Worm (Caenorhabditis elegans) whole organism, L4 larva: ENCODE measurements around the gene lron-1.
A peak's percentile ranks its signal among the peaks of the same experiment; 100 is the strongest.

ENCODE experiments used
- F26F4.8 ChIP-seq: fragments of 200-800 bp; sonication (Bioruptor generic); conservative IDR thresholded peaks from 2 replicates; pipeline ENCODE4 v1.3.6; 2022; ENCODE audit warnings: missing genetic modification characterization, missing compliant biosample characterization
- F37D6.2 ChIP-seq: sonication (generic microtip); optimal IDR thresholded peaks from 2 replicates; lab custom pipeline; 2016; ENCODE audit warnings: mild to moderate bottlenecking, missing genetic modification characterization, missing compliant biosample characterization
- R02D3.7 ChIP-seq: fragments of 150-350 bp; sonication (generic microtip); optimal IDR thresholded peaks from 3 replicates; lab custom pipeline; 2014; ENCODE audit warnings: missing biosample characterization, missing genetic modification characterization
- T20F7.1 ChIP-seq: fragments of 200-800 bp; sonication (Bioruptor generic); optimal IDR thresholded peaks from 2 replicates; lab custom pipeline; 2018; ENCODE audit warnings: mild to moderate bottlenecking, missing genetic modification characterization, missing compliant biosample characterization
- T26A8.4 ChIP-seq: fragments of 200-800 bp; sonication (Bioruptor generic); IDR thresholded peaks from 2 replicates; pipeline ENCODE4 v1.3.6; 2022; ENCODE audit warnings: missing genetic modification characterization, missing compliant biosample characterization
- aha-1 ChIP-seq: fragments of 150-350 bp; peaks from one replicate; lab custom pipeline; 2014; ENCODE audit warnings: missing biosample characterization, missing genetic modification characterization
- ama-1 ChIP-seq: fragments of 150-350 bp; optimal IDR thresholded peaks from 2 replicates; lab custom pipeline; 2014; ENCODE audit warnings: inconsistent platforms, mixed read lengths
- arid-1 ChIP-seq: fragments of 200-800 bp; sonication (Bioruptor generic); conservative IDR thresholded peaks from 2 replicates; pipeline ENCODE4 v1.3.6; 2022; ENCODE audit warnings: missing genetic modification reagents, missing genetic modification characterization, missing compliant biosample characterization
- ceh-20 ChIP-seq: fragments of 200-800 bp; sonication (Bioruptor generic); IDR thresholded peaks from 2 replicates; pipeline ENCODE4 v1.3.6; 2022; ENCODE audit warnings: missing genetic modification reagents, missing genetic modification characterization, missing compliant biosample characterization
- ceh-32 ChIP-seq: sonication (generic microtip); optimal IDR thresholded peaks from 2 replicates; lab custom pipeline; 2016; ENCODE audit warnings: mild to moderate bottlenecking, missing genetic modification characterization, missing compliant biosample characterization; ENCODE audit not compliant: poor library complexity
- ceh-82 ChIP-seq: sonication (generic microtip); optimal IDR thresholded peaks from 2 replicates; lab custom pipeline; 2017; ENCODE audit warnings: missing biosample characterization, missing genetic modification characterization
- daf-12 ChIP-seq: fragments of 150-350 bp; optimal IDR thresholded peaks from 2 replicates; lab custom pipeline; 2014; ENCODE audit warnings: missing biosample characterization, missing genetic modification reagents, missing genetic modification characterization
- daf-16 ChIP-seq, 3 experiments: sonication (generic microtip); optimal IDR thresholded peaks; 2 replicates each; lab custom pipeline; 2016 to 2017; ENCODE audit warnings: missing genetic modification characterization in 3 of 3, missing genetic modification reagents in 3 of 3, mild to moderate bottlenecking in 2 of 3, missing compliant biosample characterization in 2 of 3, missing biosample characterization in 1 of 3, moderate library complexity in 1 of 3
- daf-8 ChIP-seq: fragments of 200-800 bp; sonication (Bioruptor generic); IDR thresholded peaks from 2 replicates; pipeline ENCODE4 v1.3.6; 2022; ENCODE audit warnings: missing genetic modification characterization, missing compliant biosample characterization
- dmd-6 ChIP-seq: fragments of 200-800 bp; sonication (Bioruptor generic); IDR thresholded peaks from 2 replicates; pipeline ENCODE4 v1.3.6; 2022; ENCODE audit warnings: missing genetic modification reagents, missing genetic modification characterization, missing compliant biosample characterization
- dmd-8 ChIP-seq: fragments of 200-800 bp; sonication (Bioruptor generic); IDR thresholded peaks from 2 replicates; pipeline ENCODE4 v1.3.6; 2022; ENCODE audit warnings: missing genetic modification characterization, missing compliant biosample characterization
- dpl-1 ChIP-seq: fragments of 150-350 bp; optimal IDR thresholded peaks from 2 replicates; lab custom pipeline; 2014; ENCODE audit warnings: missing biosample characterization, missing genetic modification reagents, missing genetic modification characterization
- egl-27 ChIP-seq: sonication (generic microtip); optimal IDR thresholded peaks from 3 replicates; lab custom pipeline; 2017; ENCODE audit warnings: missing biosample characterization, missing genetic modification reagents, missing genetic modification characterization
- fkh-10 ChIP-seq: fragments of 150-350 bp; optimal IDR thresholded peaks from 2 replicates; lab custom pipeline; 2014; ENCODE audit warnings: missing biosample characterization, missing genetic modification reagents, missing genetic modification characterization
- hlh-11 ChIP-seq: fragments of 200-800 bp; sonication (Bioruptor generic); optimal IDR thresholded peaks from 2 replicates; lab custom pipeline; 2018; ENCODE audit warnings: mild to moderate bottlenecking, missing genetic modification characterization, missing compliant biosample characterization
- hlh-30 ChIP-seq: sonication (generic microtip); optimal IDR thresholded peaks from 2 replicates; lab custom pipeline; 2017; ENCODE audit warnings: antibody characterized with exemption, mild to moderate bottlenecking, missing genetic modification characterization, missing compliant biosample characterization; ENCODE audit not compliant: insufficient read depth
- hmg-1.1 ChIP-seq: fragments of 200-800 bp; sonication (Bioruptor generic); IDR thresholded peaks from 2 replicates; pipeline ENCODE4 v1.3.6; 2022; ENCODE audit warnings: missing genetic modification reagents, missing genetic modification characterization, missing compliant biosample characterization
- lin-1 ChIP-seq: fragments of 200-800 bp; sonication (Bioruptor generic); IDR thresholded peaks from 2 replicates; pipeline ENCODE4 v1.3.6; 2022; ENCODE audit warnings: missing genetic modification reagents, missing genetic modification characterization, missing compliant biosample characterization
- lin-15B ChIP-seq: fragments of 150-350 bp; sonication (generic microtip); optimal IDR thresholded peaks from 3 replicates; lab custom pipeline; 2014; ENCODE audit warnings: missing biosample characterization, missing genetic modification characterization
- lin-29 ChIP-seq: fragments of 200-800 bp; sonication (Bioruptor generic); IDR thresholded peaks from 2 replicates; pipeline ENCODE4 v1.3.6; 2022; ENCODE audit warnings: missing genetic modification reagents, missing genetic modification characterization, missing compliant biosample characterization
- mdt-29 ChIP-seq: fragments of 200-800 bp; sonication (Bioruptor generic); IDR thresholded peaks from 2 replicates; pipeline ENCODE4 v1.3.6; 2022; ENCODE audit warnings: missing genetic modification reagents, missing genetic modification characterization, missing compliant biosample characterization
- mep-1 ChIP-seq: fragments of 150-350 bp; sonication (generic microtip); optimal IDR thresholded peaks from 3 replicates; lab custom pipeline; 2014; ENCODE audit warnings: missing biosample characterization, missing genetic modification characterization
- mes-2 ChIP-seq: sonication (generic microtip); optimal IDR thresholded peaks from 2 replicates; lab custom pipeline; 2016; ENCODE audit warnings: missing genotype, mild to moderate bottlenecking, missing genetic modification characterization, missing compliant biosample characterization; ENCODE audit not compliant: poor library complexity, severe bottlenecking
- nhr-111 ChIP-seq: fragments of 200-800 bp; sonication (Bioruptor generic); optimal IDR thresholded peaks from 2 replicates; lab custom pipeline; 2018; ENCODE audit warnings: mild to moderate bottlenecking, missing genetic modification characterization, missing compliant biosample characterization
- nhr-28 ChIP-seq: fragments of 150-350 bp; optimal IDR thresholded peaks from 2 replicates; lab custom pipeline; 2014; ENCODE audit warnings: missing biosample characterization, missing genetic modification characterization
- nhr-42 ChIP-seq: fragments of 200-800 bp; sonication (Bioruptor generic); IDR thresholded peaks from 2 replicates; pipeline ENCODE4 v1.3.6; 2022; ENCODE audit warnings: missing genetic modification characterization, missing compliant biosample characterization
- nhr-77 ChIP-seq: fragments of 150-350 bp; optimal IDR thresholded peaks from 2 replicates; lab custom pipeline; 2014; ENCODE audit warnings: missing biosample characterization, missing genetic modification characterization
- pha-4 ChIP-seq, 2 experiments: fragments of 150-350 bp in 1 of 2; fragments of 200-800 bp in 1 of 2; sonication (Bioruptor generic) in 1 of 2; IDR thresholded peaks in 1 of 2; optimal IDR thresholded peaks in 1 of 2; 2 replicates each; pipeline versions ENCODE4 v1.3.6 to Lab custom; 2014 to 2022; ENCODE audit warnings: missing genetic modification characterization in 2 of 2, missing genetic modification reagents in 2 of 2, missing biosample characterization in 1 of 2, missing compliant biosample characterization in 1 of 2
- php-3 ChIP-seq: fragments of 200-800 bp; sonication (Bioruptor generic); IDR thresholded peaks from 2 replicates; pipeline ENCODE4 v1.3.6; 2022; ENCODE audit warnings: missing genetic modification reagents, missing genetic modification characterization, missing compliant biosample characterization
- set-16 ChIP-seq: fragments of 200-800 bp; sonication (Bioruptor generic); IDR thresholded peaks from 2 replicates; pipeline ENCODE4 v1.3.6; 2022; ENCODE audit warnings: missing genetic modification reagents, missing genetic modification characterization, missing compliant biosample characterization
- snpc-4 ChIP-seq: fragments of 150-350 bp; optimal IDR thresholded peaks from 2 replicates; lab custom pipeline; 2014; ENCODE audit warnings: missing biosample characterization, missing genetic modification characterization
- spr-1 ChIP-seq: sonication (generic microtip); optimal IDR thresholded peaks from 2 replicates; lab custom pipeline; 2016; ENCODE audit warnings: mild to moderate bottlenecking, missing genetic modification characterization, missing compliant biosample characterization
- spr-3 ChIP-seq: fragments of 200-800 bp; sonication (Bioruptor generic); optimal IDR thresholded peaks from 2 replicates; lab custom pipeline; 2018; ENCODE audit warnings: mild to moderate bottlenecking, missing genetic modification characterization, missing compliant biosample characterization
- tra-1 ChIP-seq: fragments of 200-800 bp; sonication (Bioruptor generic); IDR thresholded peaks from 2 replicates; pipeline ENCODE4 v1.3.6; 2022; ENCODE audit warnings: missing genetic modification reagents, missing genetic modification characterization, missing compliant biosample characterization
- unc-130 ChIP-seq: sonication (generic microtip); optimal IDR thresholded peaks from 2 replicates; lab custom pipeline; 2016; ENCODE audit warnings: missing genetic modification reagents, missing genetic modification characterization, missing compliant biosample characterization
- unc-39 ChIP-seq: sonication (generic microtip); optimal IDR thresholded peaks from 2 replicates; lab custom pipeline; 2017; ENCODE audit warnings: missing biosample characterization, missing genetic modification characterization
- unc-62 ChIP-seq, 3 experiments: fragments of 150-350 bp in 1 of 3; sonication (generic microtip); optimal IDR thresholded peaks in 2 of 3; peaks in 1 of 3; 1 replicate in 1 of 3; 2 replicates in 2 of 3; lab custom pipeline; 2014 to 2017; ENCODE audit warnings: missing biosample characterization in 3 of 3, missing genetic modification characterization in 3 of 3, missing genetic modification reagents in 3 of 3, missing genotype in 1 of 3
- zfp-2 ChIP-seq: sonication (generic microtip); optimal IDR thresholded peaks from 2 replicates; lab custom pipeline; 2016; ENCODE audit warnings: mild to moderate bottlenecking, missing genetic modification characterization, missing compliant biosample characterization
- zfp-3 ChIP-seq: fragments of 200-800 bp; sonication (Bioruptor generic); conservative IDR thresholded peaks from 2 replicates; pipeline ENCODE4 v1.3.6; 2022; ENCODE audit warnings: missing genetic modification reagents, missing genetic modification characterization, missing compliant biosample characterization
- zip-11 ChIP-seq: fragments of 200-800 bp; sonication (Bioruptor generic); IDR thresholded peaks from 2 replicates; pipeline ENCODE4 v1.3.6; 2022; ENCODE audit warnings: missing genetic modification characterization, missing compliant biosample characterization
- zip-2 ChIP-seq: fragments of 150-350 bp; optimal IDR thresholded peaks from 2 replicates; lab custom pipeline; 2014; ENCODE audit warnings: missing biosample characterization, missing genetic modification characterization

lron-1 gene

DNA sequence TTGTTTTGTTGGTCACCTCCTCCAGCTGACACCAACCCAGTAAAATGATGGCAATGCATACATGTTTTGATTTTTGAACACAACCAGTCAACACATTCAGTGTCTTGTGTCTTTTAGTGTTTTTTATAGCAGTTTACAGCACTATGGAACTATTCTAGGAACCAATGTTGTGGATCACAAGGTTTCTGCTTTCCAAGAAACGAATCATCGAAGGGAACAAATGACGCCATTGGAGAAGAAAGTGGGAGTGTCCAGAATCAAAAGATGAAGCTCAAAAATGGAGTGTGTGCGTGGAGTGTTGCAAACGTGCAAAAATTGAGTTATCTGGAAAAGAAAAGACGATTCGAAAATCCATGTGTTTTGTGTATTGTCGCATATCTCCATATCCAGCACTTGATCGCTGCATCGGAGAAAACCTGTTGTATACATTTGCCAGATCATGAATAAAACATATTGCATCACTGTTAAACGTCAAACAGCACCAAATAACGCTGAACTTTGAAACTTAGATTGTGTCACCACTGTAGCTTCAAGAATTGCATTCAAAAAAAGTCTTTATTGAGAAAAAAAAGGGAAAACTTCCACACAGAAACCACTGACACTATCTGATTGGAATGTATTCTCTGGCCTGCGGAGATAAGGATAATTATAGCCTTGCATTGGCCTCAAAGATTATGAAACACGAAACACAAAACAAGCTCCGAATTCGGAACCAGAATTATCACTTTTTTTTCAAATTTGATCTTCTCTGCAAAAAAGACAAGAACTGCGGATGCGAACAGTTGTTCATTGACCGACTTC is 10.0 kb upstream of the lron-1 start (continued):
- TF ChIP-seq T20F7.1 (GFP tag; lab: Kevin White, UChicago) (no peak), tra-1 (0 out of 2 replicates have a peak, but pooled peaks have one; percentile 52), unc-39 (tag; lab: Kevin White, UChicago) (no peak), R02D3.7 (no peak), lin-29 (GFP tag; lab: Robert Waterston, UW) (no peak), hlh-30 (tag; lab: Kevin White, UChicago) (peak; percentile 78), set-16 (GFP tag; lab: Robert Waterston, UW) (no peak), nhr-77 (tag; lab: Kevin White, UChicago) (peak; percentile 61), daf-12 (tag; lab: Kevin White, UChicago) (no peak), F26F4.8 (GFP tag; lab: Robert Waterston, UW) (no peak), ceh-32 (tag; lab: Kevin White, UChicago) (no peak), mep-1 (tag; lab: Kevin White, UChicago) (peak; percentile 25), egl-27 (tag; lab: Kevin White, UChicago) (no peak), zip-2 (tag; lab: Kevin White, UChicago) (no peak), php-3 (GFP tag; lab: Robert Waterston, UW) (no peak), arid-1 (GFP tag; lab: Robert Waterston, UW) (no peak), zfp-3 (GFP tag; lab: Robert Waterston, UW) (no peak), F37D6.2 (tag; lab: Kevin White, UChicago) (peak; percentile 77)
- TF ChIP-seq, all 104 proteins: peak for 28

DNA sequence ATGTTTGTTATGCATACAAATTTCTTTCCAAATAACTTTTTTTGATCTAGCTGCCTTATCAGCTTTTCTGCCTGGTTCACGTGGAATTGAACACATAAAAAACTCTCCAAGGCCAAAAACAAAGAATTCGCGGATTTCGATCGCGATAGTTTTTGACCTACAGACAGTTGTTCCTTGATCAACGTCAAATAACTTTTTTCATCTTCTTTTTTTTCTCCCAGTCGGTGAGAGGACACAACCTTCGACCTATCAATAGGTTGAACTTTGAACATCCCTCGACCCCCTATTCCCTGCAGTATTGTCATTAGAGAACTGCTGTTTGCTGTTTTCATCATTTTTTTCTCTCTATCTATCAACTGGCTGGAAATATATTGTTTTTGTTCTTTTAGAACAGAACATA is 8.7 kb upstream of the lron-1 start:
- TF ChIP-seq daf-8 (GFP tag; lab: Robert Waterston, UW) (no peak), fkh-10 (GFP tag; lab: Kevin White, UChicago) (no peak), spr-1 (no peak), ama-1 (lab: Kevin White, UChicago) (no peak), ceh-20 (no peak), lin-15B (tag; lab: Kevin White, UChicago) (no peak), unc-62 (GFP tag; optimal IDR thresholded peaks at IDR 0.05 in 1 of 2; lab: Kevin White, UChicago) (peak in 1 of 2 experiments; percentile 90), unc-62 (tag; optimal IDR thresholded peaks at IDR 0.05; lab: Kevin White, UChicago) (no peak), lin-1 (no peak), hmg-1.1 (no peak), hlh-11 (tag; lab: Kevin White, UChicago) (peak; percentile 4), ceh-82 (no peak), zip-2 (tag; lab: Kevin White, UChicago) (no peak), nhr-28 (peak; percentile 51), aha-1 (tag; lab: Kevin White, UChicago) (peak; percentile 82), dmd-8 (no peak), unc-39 (tag; lab: Kevin White, UChicago) (no peak), daf-16 (GFP tag; optimal IDR thresholded peaks at IDR 0.05; lab: Kevin White, UChicago) (peak in 1 of 2 experiments; percentile 18), daf-16 (tag; optimal IDR thresholded peaks at IDR 0.05; lab: Kevin White, UChicago) (peak; percentile 4), spr-3 (GFP tag; lab: Kevin White, UChicago) (no peak), dpl-1 (GFP tag; lab: Kevin White, UChicago) (no peak), snpc-4 (tag; lab: Kevin White, UChicago) (no peak), unc-130 (no peak), zip-11 (GFP tag; lab: Robert Waterston, UW) (no peak), mes-2 (tag; lab: Kevin White, UChicago) (no peak), mdt-29 (GFP tag; lab: Robert Waterston, UW) (no peak), tra-1 (0 out of 2 replicates have a peak, but pooled peaks have one; percentile 16), pha-4 (GFP tag; IDR thresholded peaks at IDR 0.05; lab: Robert Waterston, UW) (no peak), pha-4 (tag; optimal IDR thresholded peaks at IDR 0.05; lab: Kevin White, UChicago) (no peak), zfp-2 (tag; lab: Kevin White, UChicago) (no peak), hlh-30 (tag; lab: Kevin White, UChicago) (no peak), nhr-111 (GFP tag; lab: Kevin White, UChicago) (no peak), T26A8.4 (no peak), arid-1 (GFP tag; lab: Robert Waterston, UW) (no peak), dmd-6 (peak; percentile 36), nhr-42 (no peak)
